Fruit fly (Drosophila melanogaster): ENCODE measurements around the gene CG42553.

DNA sequence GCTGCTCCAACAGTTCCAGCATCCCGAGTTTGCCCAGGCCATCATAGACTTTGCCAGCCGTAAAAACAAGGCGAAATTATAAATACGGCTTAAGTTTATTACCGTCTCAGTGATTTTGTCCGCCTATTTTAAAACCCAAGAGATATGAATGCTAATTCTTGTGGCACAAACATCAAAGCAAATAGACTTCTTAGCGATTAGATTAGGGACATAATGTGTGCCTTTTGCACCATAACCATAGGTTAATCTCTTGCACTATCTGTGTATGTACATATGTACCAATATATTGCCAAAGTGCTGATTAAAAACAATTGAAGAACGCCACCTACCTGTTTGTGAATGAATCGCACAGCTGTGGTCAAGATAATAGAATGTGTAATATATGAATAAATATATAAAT is 18.4 kb downstream of the CG42553 start:
- TF ChIP-seq CTCF (optimal IDR thresholded peaks at IDR 0.05) (no peak), CG8478 (optimal IDR thresholded peaks at IDR 0.05) (no peak)
